Worm (Caenorhabditis elegans): ENCODE data around the gene ttr-54.

ttr-54 gene

DNA sequence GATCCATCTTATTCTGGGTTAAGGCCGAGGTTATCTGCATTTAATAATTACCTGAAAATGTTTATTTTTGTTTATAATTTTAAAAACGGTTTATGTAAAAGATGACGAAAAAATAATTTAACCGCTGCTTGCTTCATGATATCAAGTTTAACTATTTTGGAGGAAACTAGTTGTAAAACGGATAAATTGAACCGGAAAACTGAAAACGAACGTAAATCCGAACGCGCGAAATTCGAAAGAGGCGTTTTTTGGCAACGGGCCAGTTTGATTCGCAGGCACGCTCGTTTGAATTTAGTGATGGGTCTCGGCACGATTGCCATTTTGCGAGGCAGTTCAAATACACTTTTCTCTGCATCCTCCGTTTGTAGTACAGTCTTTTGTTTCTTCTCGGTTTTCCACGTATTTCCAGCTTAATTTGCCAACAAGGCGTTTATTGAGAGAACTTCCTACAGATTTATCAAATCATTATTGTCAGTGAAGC lies 26.6 kb upstream of the ttr-54 start, which contains the start of the genes gtbp-1 and K08F4.3:
gtbp-1 (minus strand) TSS at position 51 of the 481 bp plus-strand sequence.
K08F4.3 (plus strand) TSS at position 352 of the 481 bp plus-strand sequence.
- TF ChIP-seq elt-2 (tag; optimal IDR thresholded peaks at IDR 0.05) (peak; percentile 46), ZK546.5 (tag; optimal IDR thresholded peaks at IDR 0.05) (peak; percentile 51), elt-3 (tag; optimal IDR thresholded peaks at IDR 0.05) (peak in 1 of 3 experiments; percentile 12), lin-15B (tag; optimal IDR thresholded peaks at IDR 0.05) (peak; percentile 94), nhr-43 (tag; optimal IDR thresholded peaks at IDR 0.05; ENCODE audit: poor library complexity, severe bottlenecking) (peak; percentile 28), eor-1 (tag; optimal IDR thresholded peaks at IDR 0.05) (no peak), ceh-82 (tag; optimal IDR thresholded peaks at IDR 0.05) (peak; percentile 20), nhr-25 (tag; optimal IDR thresholded peaks at IDR 0.05) (peak; percentile 81), daf-12 (tag; optimal IDR thresholded peaks at IDR 0.05) (no peak), egl-5 (tag; optimal IDR thresholded peaks at IDR 0.05) (peak; percentile 94), lin-39 (tag; optimal IDR thresholded peaks at IDR 0.05) (peak; percentile 77), mdl-1 (tag; optimal IDR thresholded peaks at IDR 0.05) (no peak), pqm-1 (tag; optimal IDR thresholded peaks at IDR 0.05) (peak; percentile 28), unc-62 (GFP tag; optimal IDR thresholded peaks at IDR 0.05) (no peak), ama-1 (optimal IDR thresholded peaks at IDR 0.05) (peak; percentile 23), snpc-4 (tag; optimal IDR thresholded peaks at IDR 0.05) (peak; percentile 42), R02D3.7 (tag; optimal IDR thresholded peaks at IDR 0.05) (peak; percentile 20), pha-4 (tag; optimal IDR thresholded peaks at IDR 0.05) (peak; percentile 88), nhr-12 (tag; optimal IDR thresholded peaks at IDR 0.05) (no peak), nfya-1 (tag; optimal IDR thresholded peaks at IDR 0.05; ENCODE audit: insufficient read depth) (peak; percentile 90), nhr-28 (tag; optimal IDR thresholded peaks at IDR 0.05) (no peak)

DNA sequence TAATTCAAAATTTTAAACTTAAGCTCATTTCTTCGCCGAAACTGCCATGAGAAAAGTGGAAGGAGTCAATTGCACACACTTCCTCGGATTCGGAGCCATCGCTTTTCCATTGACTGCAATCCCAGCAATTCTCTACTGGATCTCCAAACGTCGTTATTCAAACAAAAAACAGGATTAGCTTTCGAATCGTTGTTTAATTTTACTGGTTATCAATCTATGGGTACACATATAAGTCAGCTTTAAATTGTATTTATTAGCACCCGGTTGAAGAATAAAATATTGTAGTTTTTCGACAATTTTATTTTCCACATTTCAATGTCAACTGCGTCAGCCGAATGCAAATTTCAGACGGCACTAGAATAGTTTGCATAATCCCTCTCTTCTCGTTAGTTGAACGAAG lies 25.6 kb upstream of the ttr-54 start, which contains the start of gene glt-3:
glt-3 (plus strand) TSS at position 301 of the 400 bp plus-strand sequence.
- no peak for TF ChIP-seq nhr-77 (tag; optimal IDR thresholded peaks at IDR 0.05)
- no peak for TF ChIP-seq skn-1 (tag; optimal IDR thresholded peaks at IDR 0.05)
- TF ChIP-seq ceh-9 (tag; optimal IDR thresholded peaks at IDR 0.05), result no peak
- no peak for TF ChIP-seq fos-1 (tag; optimal IDR thresholded peaks at IDR 0.05)
- no peak for TF ChIP-seq unc-39 (tag; optimal IDR thresholded peaks at IDR 0.05)
- TF ChIP-seq nhr-237 (tag; optimal IDR thresholded peaks at IDR 0.05), result no peak
- TF ChIP-seq elt-2 (tag; optimal IDR thresholded peaks at IDR 0.05), result no peak
- no peak for TF ChIP-seq pqm-1 (tag; optimal IDR thresholded peaks at IDR 0.05)
- TF ChIP-seq ama-1 (optimal IDR thresholded peaks at IDR 0.05), result no peak
- TF ChIP-seq nhr-23 (tag; optimal IDR thresholded peaks at IDR 0.05), result no peak
- TF ChIP-seq ztf-11 (tag; optimal IDR thresholded peaks at IDR 0.05), result no peak
- no peak for TF ChIP-seq egl-5 (tag; optimal IDR thresholded peaks at IDR 0.05)
- no peak for TF ChIP-seq lin-39 (tag; optimal IDR thresholded peaks at IDR 0.05)

DNA sequence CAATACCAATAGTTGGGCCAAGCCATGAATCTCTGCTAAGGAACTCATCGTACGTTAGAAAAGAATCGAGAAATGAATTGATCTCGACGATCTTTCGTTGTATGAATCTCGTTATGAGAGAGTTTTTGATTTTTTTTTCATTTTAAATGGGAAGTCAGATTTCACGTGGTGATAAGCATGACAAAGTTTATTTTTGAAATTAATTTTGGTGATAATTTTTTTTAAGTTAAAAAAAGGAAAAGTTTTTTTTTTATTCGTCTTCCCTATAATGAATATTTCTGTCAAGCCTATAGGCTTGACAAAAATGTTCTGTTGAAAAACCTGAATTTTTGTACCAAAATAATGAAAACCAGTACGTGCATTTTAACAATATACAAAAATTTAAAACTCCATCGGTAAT lies 19.8 kb upstream of the ttr-54 start, which contains the start of gene K08F4.5:
K08F4.5 (minus strand) TSS at position 101 of the 400 bp plus-strand sequence.
- no peak for TF ChIP-seq fos-1 (tag; optimal IDR thresholded peaks at IDR 0.05)
- no peak for TF ChIP-seq daf-12 (tag; optimal IDR thresholded peaks at IDR 0.05)

ce11 chrIV:10137804-10138203 lies 17.8 kb upstream of the ttr-54 start, which contains the start of gene K08F4.12:
Gene K08F4.12, plus strand, starts transcription at chrIV:10138104.
- TF ChIP-seq snpc-4 (tag; optimal IDR thresholded peaks at IDR 0.05), result no peak
- no peak for TF ChIP-seq unc-39 (tag; optimal IDR thresholded peaks at IDR 0.05)
- no peak for TF ChIP-seq elt-3 (tag; optimal IDR thresholded peaks at IDR 0.05)
- TF ChIP-seq lin-15B (tag; optimal IDR thresholded peaks at IDR 0.05), result no peak
- no peak for TF ChIP-seq elt-1 (tag; optimal IDR thresholded peaks at IDR 0.05)
- TF ChIP-seq R02D3.7 (tag; optimal IDR thresholded peaks at IDR 0.05), result no peak
- no peak for TF ChIP-seq ceh-82 (tag; optimal IDR thresholded peaks at IDR 0.05)
- TF ChIP-seq nhr-23 (tag; optimal IDR thresholded peaks at IDR 0.05), result no peak
- no peak for TF ChIP-seq unc-62 (GFP tag; optimal IDR thresholded peaks at IDR 0.05)
- no peak for TF ChIP-seq lsy-12 (tag; optimal IDR thresholded peaks at IDR 0.05)
- no peak for TF ChIP-seq nhr-11 (tag; optimal IDR thresholded peaks at IDR 0.05)
- no peak for TF ChIP-seq aly-2 (tag; optimal IDR thresholded peaks at IDR 0.05)
- no peak for TF ChIP-seq mdl-1 (tag; optimal IDR thresholded peaks at IDR 0.05)
- no peak for TF ChIP-seq nhr-76 (tag; optimal IDR thresholded peaks at IDR 0.05)

ce11 chrIV:10140143-10140542 lies 15.4 kb upstream of the ttr-54 start, which contains the start of gene gst-3:
Gene gst-3, minus strand, starts transcription at chrIV:10140243.
- no peak for TF ChIP-seq jun-1 (tag; optimal IDR thresholded peaks at IDR 0.05)
- TF ChIP-seq sea-2 (GFP tag; optimal IDR thresholded peaks at IDR 0.05), result no peak
- no peak for TF ChIP-seq egl-27 (tag; optimal IDR thresholded peaks at IDR 0.05)
- TF ChIP-seq ceh-16 (tag; optimal IDR thresholded peaks at IDR 0.05), result no peak
- no peak for TF ChIP-seq R02D3.7 (tag; optimal IDR thresholded peaks at IDR 0.05)
- TF ChIP-seq pha-4 (tag; optimal IDR thresholded peaks at IDR 0.05), result peak; percentile 33
- TF ChIP-seq daf-12 (tag; optimal IDR thresholded peaks at IDR 0.05), result no peak
